Worm (Caenorhabditis elegans) whole organism, L3 larva: ENCODE data around the gene C05B5.11.

ENCODE experiments used
- ceh-16 ChIP-seq: sonication (generic microtip); optimal IDR thresholded peaks from 2 replicates; lab custom pipeline; 2017; ENCODE audit warnings: missing biosample characterization, missing genetic modification characterization
- ceh-28 ChIP-seq: fragments of 150-350 bp; optimal IDR thresholded peaks from 2 replicates; lab custom pipeline; 2014; ENCODE audit warnings: missing biosample characterization, missing genetic modification reagents, missing genetic modification characterization
- jun-1 ChIP-seq: fragments of 150-350 bp; optimal IDR thresholded peaks from 2 replicates; lab custom pipeline; 2014; ENCODE audit warnings: missing biosample characterization, missing genetic modification reagents, missing genetic modification characterization
- lin-15B ChIP-seq: fragments of 150-350 bp; optimal IDR thresholded peaks from 2 replicates; lab custom pipeline; 2014; ENCODE audit warnings: missing biosample characterization, missing genetic modification characterization
- mdl-1 ChIP-seq: fragments of 150-350 bp; optimal IDR thresholded peaks from 2 replicates; lab custom pipeline; 2014; ENCODE audit warnings: missing biosample characterization, missing genetic modification characterization
- nhr-11 ChIP-seq: fragments of 150-350 bp; optimal IDR thresholded peaks from 2 replicates; lab custom pipeline; 2014; ENCODE audit warnings: missing biosample characterization, missing genetic modification characterization
- nhr-237 ChIP-seq: fragments of 150-350 bp; optimal IDR thresholded peaks from 2 replicates; lab custom pipeline; 2014; ENCODE audit warnings: missing biosample characterization, missing genetic modification characterization
- pha-4 ChIP-seq: fragments of 150-350 bp; optimal IDR thresholded peaks from 2 replicates; lab custom pipeline; 2014; ENCODE audit warnings: missing biosample characterization, missing genetic modification reagents, missing genetic modification characterization
- skn-1 ChIP-seq: fragments of 150-350 bp; optimal IDR thresholded peaks from 2 replicates; lab custom pipeline; 2014; ENCODE audit warnings: missing biosample characterization, missing genetic modification characterization
- zag-1 ChIP-seq: fragments of 150-350 bp; optimal IDR thresholded peaks from 2 replicates; lab custom pipeline; 2014; ENCODE audit warnings: missing biosample characterization, missing genetic modification characterization

DNA sequence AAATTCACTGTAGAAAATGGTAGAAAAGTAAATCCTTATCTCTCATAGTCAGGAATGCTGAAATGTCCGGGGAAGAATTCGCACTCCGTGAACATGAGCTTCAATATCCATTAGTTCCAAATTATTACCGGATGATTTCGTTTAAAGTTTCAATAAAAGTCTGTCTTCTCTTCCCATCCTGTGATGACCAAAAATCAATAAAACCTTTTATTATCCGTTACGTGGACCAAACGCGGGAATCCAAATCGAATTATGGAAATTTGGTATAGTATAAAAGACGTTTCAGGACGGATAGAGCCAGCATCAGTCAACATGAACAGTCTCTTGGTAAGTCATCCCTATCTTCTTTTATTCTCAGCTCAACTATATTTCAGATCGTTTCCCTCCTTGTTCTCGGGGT, at the start of gene C05B5.11:
- TF ChIP-seq mdl-1 (tag; lab: Kevin White, UChicago) (no peak), ceh-16 (tag; lab: Kevin White, UChicago) (no peak), pha-4 (no peak), nhr-11 (tag; lab: Kevin White, UChicago) (no peak), nhr-237 (tag; lab: Kevin White, UChicago) (no peak), ceh-28 (tag; lab: Kevin White, UChicago) (no peak), jun-1 (no peak), lin-15B (no peak), zag-1 (tag; lab: Kevin White, UChicago) (no peak), skn-1 (tag; lab: Kevin White, UChicago) (no peak)
